Fruit fly (Drosophila melanogaster) whole organism, embryonic: ENCODE data around the gene Glys.

ENCODE experiments used
- ATbp ChIP-seq: fragments of 200-800 bp; sonication (Bioruptor generic); optimal IDR thresholded peaks from 2 replicates; lab custom pipeline; 2017; ENCODE audit warnings: missing biosample characterization, mild to moderate bottlenecking, missing genetic modification characterization, missing genetic modification reagents
- Adf1 ChIP-seq: fragments of 200-800 bp; sonication (Bioruptor generic); IDR thresholded peaks from 2 replicates; pipeline ENCODE4 v1.3.6; 2022; ENCODE audit warnings: missing biosample characterization, missing genetic modification characterization
- Atf-2 ChIP-seq: fragments of 200-800 bp; sonication (Bioruptor generic); optimal IDR thresholded peaks from 2 replicates; lab custom pipeline; 2016; ENCODE audit warnings: missing biosample characterization, missing genetic modification characterization
- BtbVII ChIP-seq: fragments of 200-800 bp; sonication (Bioruptor generic); optimal IDR thresholded peaks from 3 replicates; lab custom pipeline; 2017; ENCODE audit warnings: missing biosample characterization, mild to moderate bottlenecking, missing genetic modification characterization
- CG10267 ChIP-seq: fragments of 200-800 bp; sonication (Bioruptor generic); optimal IDR thresholded peaks from 2 replicates; lab custom pipeline; 2018; ENCODE audit warnings: missing biosample characterization, mild to moderate bottlenecking, missing genetic modification characterization, moderate library complexity
- CG10654 ChIP-seq: fragments of 200-800 bp; sonication (Bioruptor generic); optimal IDR thresholded peaks from 2 replicates; lab custom pipeline; 2016; ENCODE audit warnings: missing biosample characterization, missing genetic modification characterization
- CG13287 ChIP-seq: fragments of 200-800 bp; sonication (Bioruptor generic); IDR thresholded peaks from 2 replicates; pipeline ENCODE4 v1.3.6; 2022; ENCODE audit warnings: missing biosample characterization, missing genetic modification characterization; ENCODE audit not compliant: partially characterized antibody
- CG14441 ChIP-seq: fragments of 200-800 bp; sonication (Bioruptor generic); IDR thresholded peaks from 2 replicates; pipeline ENCODE4 v1.3.6; 2022; ENCODE audit warnings: missing biosample characterization, missing genetic modification characterization
- CG17328 ChIP-seq: fragments of 200-800 bp; sonication (Bioruptor generic); IDR thresholded peaks from 2 replicates; pipeline ENCODE4 v1.3.6; 2022; ENCODE audit warnings: missing biosample characterization, missing genetic modification characterization
- CG17568 ChIP-seq: fragments of 200-800 bp; sonication (Bioruptor generic); optimal IDR thresholded peaks from 2 replicates; lab custom pipeline; 2018; ENCODE audit warnings: missing biosample characterization, mild to moderate bottlenecking, missing genetic modification characterization, moderate library complexity
- CG17829 ChIP-seq: fragments of 200-800 bp; optimal IDR thresholded peaks from 2 replicates; lab custom pipeline; 2019; ENCODE audit warnings: missing biosample characterization, mild to moderate bottlenecking, missing genetic modification characterization, moderate library complexity
- CG18262 ChIP-seq: fragments of 200-800 bp; optimal IDR thresholded peaks from 3 replicates; lab custom pipeline; 2019; ENCODE audit warnings: missing biosample characterization, mild to moderate bottlenecking, missing genetic modification characterization, moderate library complexity
- CG18619 ChIP-seq: fragments of 200-800 bp; sonication (Bioruptor generic); optimal IDR thresholded peaks from 3 replicates; lab custom pipeline; 2017; ENCODE audit warnings: missing biosample characterization, mild to moderate bottlenecking, missing genetic modification characterization
- CG2678 ChIP-seq: fragments of 200-800 bp; sonication (Bioruptor generic); optimal IDR thresholded peaks from 3 replicates; lab custom pipeline; 2019; ENCODE audit warnings: missing biosample characterization, mild to moderate bottlenecking, missing genetic modification characterization, moderate library complexity
- CG2889 ChIP-seq: fragments of 200-800 bp; sonication (Bioruptor generic); IDR thresholded peaks from 3 replicates; pipeline ENCODE4 v1.3.6; 2022; ENCODE audit warnings: missing biosample characterization, missing genetic modification characterization
- CG3726 ChIP-seq: fragments of 200-800 bp; sonication (Bioruptor generic); IDR thresholded peaks from 3 replicates; pipeline ENCODE4, ENCODE4 v1.3.6; 2022; ENCODE audit warnings: missing biosample characterization, missing genetic modification characterization
- CG4424 ChIP-seq: fragments of 200-800 bp; sonication (Bioruptor generic); optimal IDR thresholded peaks from 3 replicates; lab custom pipeline; 2016; ENCODE audit warnings: missing biosample characterization, missing genetic modification characterization
- CG6765 ChIP-seq: fragments of 200-800 bp; sonication (Bioruptor generic); optimal IDR thresholded peaks from 3 replicates; lab custom pipeline; 2017; ENCODE audit warnings: missing biosample characterization, mild to moderate bottlenecking, missing genetic modification characterization
- CG6813 ChIP-seq: fragments of 200-800 bp; sonication (Bioruptor generic); optimal IDR thresholded peaks from 2 replicates; lab custom pipeline; 2017; ENCODE audit warnings: missing biosample characterization, missing genetic modification characterization, mild to moderate bottlenecking, moderate library complexity, missing genetic modification reagents
- CG8924 ChIP-seq: fragments of 200-800 bp; optimal IDR thresholded peaks from 3 replicates; lab custom pipeline; 2019; ENCODE audit warnings: missing biosample characterization, mild to moderate bottlenecking, missing genetic modification characterization, moderate library complexity
- CG9727 ChIP-seq: fragments of 200-800 bp; sonication (Bioruptor generic); optimal IDR thresholded peaks from 3 replicates; lab custom pipeline; 2017; ENCODE audit warnings: missing biosample characterization, mild to moderate bottlenecking, missing genetic modification characterization
- Chrac-16 ChIP-seq: fragments of 200-800 bp; sonication (Bioruptor generic); optimal IDR thresholded peaks from 3 replicates; lab custom pipeline; 2016; ENCODE audit warnings: missing biosample characterization, missing genetic modification characterization
- Eip74EF ChIP-seq, 2 experiments: fragments of 200-800 bp in 1 of 2; fragments of >200 bp in 1 of 2; sonication (Bioruptor generic) in 1 of 2; optimal IDR thresholded peaks; 2 replicates each; lab custom pipeline; 2017 to 2019; ENCODE audit warnings: missing biosample characterization in 2 of 2, missing genetic modification characterization in 2 of 2, mild to moderate bottlenecking in 1 of 2, moderate library complexity in 1 of 2
- Fer3 ChIP-seq: fragments of 200-800 bp; sonication (Bioruptor generic); optimal IDR thresholded peaks from 2 replicates; lab custom pipeline; 2018; ENCODE audit warnings: missing biosample characterization, mild to moderate bottlenecking, missing genetic modification characterization, moderate library complexity
- HHEX ChIP-seq: fragments of 200-800 bp; sonication (Bioruptor generic); optimal IDR thresholded peaks from 3 replicates; lab custom pipeline; 2017; ENCODE audit warnings: missing biosample characterization, mild to moderate bottlenecking, missing genetic modification characterization, missing genetic modification reagents
- Hr3 ChIP-seq: fragments of 200-800 bp; sonication (Bioruptor generic); optimal IDR thresholded peaks from 3 replicates; lab custom pipeline; 2016; ENCODE audit warnings: missing biosample characterization, missing genetic modification characterization
- NFAT ChIP-seq: fragments of 200-800 bp; sonication (Bioruptor generic); IDR thresholded peaks from 2 replicates; pipeline ENCODE4 v1.3.6; 2022; ENCODE audit warnings: missing biosample characterization, missing genetic modification characterization
- Nf-YA ChIP-seq: fragments of 200-800 bp; sonication (Bioruptor generic); IDR thresholded peaks from 2 replicates; pipeline ENCODE4 v1.3.6; 2022; ENCODE audit warnings: missing biosample characterization, missing genetic modification characterization
- Nf-YB ChIP-seq: fragments of 200-800 bp; sonication (Bioruptor generic); optimal IDR thresholded peaks from 3 replicates; lab custom pipeline; 2019; ENCODE audit warnings: missing biosample characterization, mild to moderate bottlenecking, missing genetic modification characterization, moderate library complexity
- Nf-YC ChIP-seq: fragments of 200-800 bp; optimal IDR thresholded peaks from 3 replicates; lab custom pipeline; 2019; ENCODE audit warnings: missing biosample characterization, mild to moderate bottlenecking, missing genetic modification characterization, moderate library complexity
- Sox100B ChIP-seq: fragments of 200-800 bp; sonication (Bioruptor generic); optimal IDR thresholded peaks from 3 replicates; lab custom pipeline; 2018; ENCODE audit warnings: missing biosample characterization, mild to moderate bottlenecking, missing genetic modification characterization
- Vsx1 ChIP-seq: fragments of 200-800 bp; sonication (Bioruptor generic); optimal IDR thresholded peaks from 2 replicates; lab custom pipeline; 2017; ENCODE audit warnings: missing biosample characterization, mild to moderate bottlenecking, missing genetic modification characterization, missing genetic modification reagents
- ase ChIP-seq: fragments of 200-800 bp; sonication (Bioruptor generic); IDR thresholded peaks from 3 replicates; pipeline ENCODE4 v1.3.6; 2022; ENCODE audit warnings: missing biosample characterization, missing genetic modification characterization
- chinmo ChIP-seq: fragments of 200-800 bp; sonication (Bioruptor generic); IDR thresholded peaks from 4 replicates; pipeline ENCODE4 v1.3.6; 2022; ENCODE audit warnings: missing biosample characterization, missing genetic modification characterization; ENCODE audit not compliant: partially characterized antibody
- dysf ChIP-seq: fragments of 200-800 bp; sonication (Bioruptor generic); IDR thresholded peaks from 3 replicates; pipeline ENCODE4 v1.3.6; 2022; ENCODE audit warnings: missing biosample characterization, missing genetic modification characterization
- fd96Cb ChIP-seq: fragments of 200-800 bp; sonication (Bioruptor generic); optimal IDR thresholded peaks from 2 replicates; lab custom pipeline; 2018; ENCODE audit warnings: missing biosample characterization, mild to moderate bottlenecking, missing genetic modification characterization, moderate library complexity
- gem ChIP-seq: fragments of 200-800 bp; sonication (Bioruptor generic); optimal IDR thresholded peaks from 2 replicates; lab custom pipeline; 2019; ENCODE audit warnings: missing biosample characterization, mild to moderate bottlenecking, missing genetic modification characterization, moderate library complexity
- grau ChIP-seq: fragments of 200-800 bp; optimal IDR thresholded peaks from 3 replicates; lab custom pipeline; 2019; ENCODE audit warnings: missing biosample characterization, mild to moderate bottlenecking, missing genetic modification characterization, moderate library complexity
- ind ChIP-seq: fragments of 200-800 bp; sonication (Bioruptor generic); optimal IDR thresholded peaks from 3 replicates; lab custom pipeline; 2016; ENCODE audit warnings: missing biosample characterization, missing genetic modification characterization
- lmd ChIP-seq: fragments of 200-800 bp; sonication (Bioruptor generic); IDR thresholded peaks from 2 replicates; pipeline ENCODE4 v1.3.6; 2022; ENCODE audit warnings: missing biosample characterization, missing genetic modification characterization
- nmo ChIP-seq: fragments of 200-800 bp; sonication (Bioruptor generic); optimal IDR thresholded peaks from 2 replicates; lab custom pipeline; 2018; ENCODE audit warnings: missing biosample characterization, mild to moderate bottlenecking, missing genetic modification characterization, moderate library complexity
- odd ChIP-seq: fragments of 200-800 bp; sonication (Bioruptor generic); optimal IDR thresholded peaks from 2 replicates; lab custom pipeline; 2017; ENCODE audit warnings: missing biosample characterization, mild to moderate bottlenecking, missing genetic modification characterization
- org-1 ChIP-seq: fragments of 200-800 bp; sonication (Bioruptor generic); optimal IDR thresholded peaks from 2 replicates; lab custom pipeline; 2017; ENCODE audit warnings: missing biosample characterization, missing genetic modification characterization
- rib ChIP-seq: fragments of 200-800 bp; sonication (Bioruptor generic); IDR thresholded peaks from 2 replicates; pipeline ENCODE4 v1.3.6; 2022; ENCODE audit warnings: missing biosample characterization, missing genetic modification characterization
- sens ChIP-seq: fragments of 200-800 bp; sonication (Bioruptor generic); peaks from one replicate; lab custom pipeline; 2016; ENCODE audit warnings: missing biosample characterization, missing genetic modification characterization
- sr ChIP-seq: fragments of 200-800 bp; sonication (Bioruptor generic); IDR thresholded peaks from 3 replicates; pipeline ENCODE4 v1.3.6; 2022; ENCODE audit warnings: missing biosample characterization, missing genetic modification characterization
- tio ChIP-seq: fragments of 200-800 bp; sonication (Bioruptor generic); optimal IDR thresholded peaks from 2 replicates; lab custom pipeline; 2017; ENCODE audit warnings: missing biosample characterization, missing genetic modification characterization, inconsistent platforms
- z ChIP-seq: fragments of 200-800 bp; sonication (Bioruptor generic); IDR thresholded peaks from 3 replicates; pipeline ENCODE4 v1.3.6; 2022; ENCODE audit warnings: missing biosample characterization, missing genetic modification characterization

Glys gene

dm6 chr3R:15128646-15129429 is 18.5 kb downstream of the Glys start (continued):
- TF ChIP-seq CG6813 (GFP tag; lab: Kevin White, UChicago) (peak; percentile 48), z (no peak), sr (GFP tag; lab: Robert Waterston, UW) (peak; percentile 62; the same call in 2 of the 3 replicates), Vsx1 (GFP tag; lab: Kevin White, UChicago) (peak; percentile 1), ATbp (GFP tag; lab: Kevin White, UChicago) (peak; percentile 55), rib (GFP tag; lab: Robert Waterston, UW) (peak; percentile 80), org-1 (peak; percentile 29), CG17568 (GFP tag; lab: Kevin White, UChicago) (no peak), Nf-YA (GFP tag; lab: Robert Waterston, UW) (0 out of 2 replicates have a peak, but pooled peaks have one; percentile 6), Nf-YC (tag; lab: Kevin White, UChicago) (peak; percentile 43), odd (GFP tag; lab: Kevin White, UChicago) (no peak), fd96Cb (tag; lab: Kevin White, UChicago) (peak; percentile 32), chinmo (GFP tag; lab: Robert Waterston, UW) (peak; percentile 76), CG3726 (peak; percentile 17; the same call in 1 of the 3 replicates), ase (GFP tag; lab: Robert Waterston, UW) (0 out of 3 replicates have a peak, but pooled peaks have one; percentile 4), Eip74EF (GFP tag; optimal IDR thresholded peaks at IDR 0.05; lab: Kevin White, UChicago) (peak in 1 of 2 experiments; percentile 34), grau (tag; lab: Kevin White, UChicago) (peak; percentile 65), lmd (peak; percentile 33; the same call in 1 of the 2 replicates), CG4424 (GFP tag; lab: Kevin White, UChicago) (peak; percentile 46), CG6765 (GFP tag; lab: Kevin White, UChicago) (peak; percentile 46), CG10654 (peak; percentile 10), Fer3 (peak; percentile 14), CG18619 (GFP tag; lab: Kevin White, UChicago) (peak; percentile 43), CG17829 (tag; lab: Kevin White, UChicago) (peak; percentile 16), Chrac-16 (GFP tag; lab: Kevin White, UChicago) (no peak), Hr3 (GFP tag; lab: Kevin White, UChicago) (peak; percentile 16), Nf-YB (GFP tag; lab: Kevin White, UChicago) (peak; percentile 8), CG8924 (peak; percentile 60), dysf (GFP tag; lab: Robert Waterston, UW) (peak; percentile 44; the same call in 1 of the 3 replicates), HHEX (peak; percentile 41), Atf-2 (GFP tag; lab: Kevin White, UChicago) (no peak), CG17328 (GFP tag; lab: Robert Waterston, UW) (0 out of 2 replicates have a peak, but pooled peaks have one; percentile 15), CG10267 (tag; lab: Kevin White, UChicago) (peak; percentile 13), ind (GFP tag; lab: Kevin White, UChicago) (peak; percentile 27), Adf1 (GFP tag; lab: Robert Waterston, UW) (peak; percentile 38; the same call in 1 of the 2 replicates), CG9727 (peak; percentile 56), nmo (peak; percentile 52), NFAT (GFP tag; lab: Robert Waterston, UW) (0 out of 2 replicates have a peak, but pooled peaks have one; percentile 30), CG2678 (tag; lab: Kevin White, UChicago) (peak; percentile 75), tio (GFP tag; lab: Kevin White, UChicago) (peak; percentile 24), sens (GFP tag; lab: Kevin White, UChicago) (peak; percentile 59), gem (tag; lab: Kevin White, UChicago) (peak; percentile 72), BtbVII (peak; percentile 68), Sox100B (GFP tag; lab: Kevin White, UChicago) (peak; percentile 61), CG13287 (GFP tag; lab: Robert Waterston, UW) (peak; percentile 29; the same call in 1 of the 2 replicates), CG14441 (peak; percentile 32; the same call in 1 of the 2 replicates), CG2889 (GFP tag; lab: Robert Waterston, UW) (no peak), CG18262 (tag; lab: Kevin White, UChicago) (peak; percentile 63)
